Worm (Caenorhabditis elegans): ENCODE results near the gene scd-1.

DNA sequence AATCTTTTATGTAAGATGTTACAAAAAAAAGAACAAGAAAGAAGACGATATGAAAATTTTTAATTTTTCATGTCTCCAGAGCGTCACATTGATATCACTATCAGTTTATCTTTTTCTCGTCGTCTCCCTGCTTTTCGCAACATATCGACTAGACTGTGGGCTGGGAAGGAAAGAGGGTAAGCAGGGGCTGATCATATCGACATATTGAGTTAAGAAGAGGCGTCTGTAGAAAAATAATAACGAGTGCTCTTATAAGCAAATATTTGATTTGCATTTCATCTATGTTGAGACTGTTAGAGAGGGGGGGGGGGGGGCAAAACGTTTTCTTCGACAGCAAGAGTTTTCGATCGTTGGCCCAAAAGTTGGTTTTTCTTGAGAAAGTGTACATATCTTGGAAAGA, 6.6 kb downstream of the scd-1 start:
- TF ChIP-seq zag-1 (tag; optimal IDR thresholded peaks at IDR 0.05) (no peak), alr-1 (tag; optimal IDR thresholded peaks at IDR 0.05) (no peak), nhr-21 (tag; optimal IDR thresholded peaks at IDR 0.05) (no peak), nhr-237 (tag; optimal IDR thresholded peaks at IDR 0.05) (no peak), R02D3.7 (tag; optimal IDR thresholded peaks at IDR 0.05) (no peak), snpc-4 (tag; optimal IDR thresholded peaks at IDR 0.05) (no peak), skn-1 (tag; optimal IDR thresholded peaks at IDR 0.05) (no peak), dmd-4 (tag; optimal IDR thresholded peaks at IDR 0.05) (no peak), ztf-11 (tag; optimal IDR thresholded peaks at IDR 0.05) (no peak), nhr-23 (tag; optimal IDR thresholded peaks at IDR 0.05) (no peak), sem-4 (tag; optimal IDR thresholded peaks at IDR 0.05) (no peak)
